Fruit fly (Drosophila melanogaster): ENCODE measurements around the gene CG31370.

The CG31370 gene

DNA sequence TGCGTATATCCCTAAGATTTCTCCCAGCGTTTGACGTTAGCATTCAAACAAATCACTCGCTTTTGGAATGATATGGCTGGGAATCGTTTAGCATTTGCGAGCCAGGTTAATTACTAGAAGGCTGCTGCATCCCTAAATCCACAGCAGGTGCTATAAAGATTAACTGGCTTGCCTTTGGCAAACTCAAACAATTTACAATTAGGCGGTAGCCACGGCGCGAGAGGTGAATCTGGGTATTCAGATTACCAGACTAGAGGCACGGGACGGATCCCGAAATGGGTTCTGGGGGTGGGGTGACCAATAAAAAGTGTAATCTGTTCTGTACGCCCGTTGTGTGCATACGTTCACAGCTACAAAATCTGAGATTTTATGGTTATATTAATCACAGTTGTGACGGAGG lies 21.1 kb upstream of the CG31370 start, which contains the start of gene CG11892 (continued):
- TF ChIP-seq CrebB (tag; optimal IDR thresholded peaks at IDR 0.05) (peak; percentile 66), CG10959 (GFP tag; IDR thresholded peaks at IDR 0.05) (no peak), CG8290 (GFP tag; optimal IDR thresholded peaks at IDR 0.05) (no peak), CG8290 (tag; optimal IDR thresholded peaks at IDR 0.05) (peak in 1 of 2 experiments; percentile 93), CG17359 (tag; optimal IDR thresholded peaks at IDR 0.05) (peak; percentile 60), CG12391 (tag; optimal IDR thresholded peaks at IDR 0.05) (no peak), gem (tag; optimal IDR thresholded peaks at IDR 0.05) (peak; percentile 53), dmrt11E (tag; optimal IDR thresholded peaks at IDR 0.05) (no peak), CG13123 (GFP tag; optimal IDR thresholded peaks at IDR 0.05) (no peak), Fer3 (tag; optimal IDR thresholded peaks at IDR 0.05) (peak; percentile 56), Hand (GFP tag; optimal IDR thresholded peaks at IDR 0.05) (peak; percentile 12), CG8944 (GFP tag; optimal IDR thresholded peaks at IDR 0.05) (no peak), CG12769 (tag; optimal IDR thresholded peaks at IDR 0.05) (peak; percentile 87), stc (GFP tag; IDR thresholded peaks at IDR 0.05) (no peak), CG9437 (GFP tag; optimal IDR thresholded peaks at IDR 0.05) (no peak), Kr (GFP tag; optimal IDR thresholded peaks at IDR 0.05) (no peak), CG2120 (GFP tag; optimal IDR thresholded peaks at IDR 0.05) (peak; percentile 44), luna (GFP tag; optimal IDR thresholded peaks at IDR 0.05) (no peak), unc-4 (GFP tag; IDR thresholded peaks at IDR 0.05; ENCODE audit: partially characterized antibody) (no peak), CG13424 (tag; optimal IDR thresholded peaks at IDR 0.05) (peak; percentile 52), Atf6 (GFP tag; IDR thresholded peaks at IDR 0.05) (peak; percentile 21; the same call in 1 of the 2 replicates), CG14014 (GFP tag; IDR thresholded peaks at IDR 0.05) (peak; percentile 27; the same call in 1 of the 2 replicates), CG12219 (GFP tag; optimal IDR thresholded peaks at IDR 0.05) (no peak), CG17385 (GFP tag; optimal IDR thresholded peaks at IDR 0.05) (peak; percentile 44), pho (GFP tag; optimal IDR thresholded peaks at IDR 0.05) (no peak), CG7987 (GFP tag; optimal IDR thresholded peaks at IDR 0.05) (peak; percentile 80), sd (tag; optimal IDR thresholded peaks at IDR 0.05) (peak; percentile 31), CG11085 (GFP tag; IDR thresholded peaks at IDR 0.05) (no peak), salm (tag; optimal IDR thresholded peaks at IDR 0.05) (peak; percentile 16), CG34376 (GFP tag; optimal IDR thresholded peaks at IDR 0.05) (peak; percentile 17), CG8359 (GFP tag; optimal IDR thresholded peaks at IDR 0.05; ENCODE audit: borderline replicate concordance) (peak; percentile 6), CG31365 (tag; optimal IDR thresholded peaks at IDR 0.05) (no peak), psq (GFP tag; optimal IDR thresholded peaks at IDR 0.05) (no peak), CG9609 (GFP tag; optimal IDR thresholded peaks at IDR 0.05) (no peak), pan (optimal IDR thresholded peaks at IDR 0.05) (no peak), pan (GFP tag; optimal IDR thresholded peaks at IDR 0.05 in 1 of 2, IDR thresholded peaks at IDR 0.05 in 1 of 2) (no peak), HHEX (GFP tag; optimal IDR thresholded peaks at IDR 0.05) (peak; percentile 64), Hey (tag; optimal IDR thresholded peaks at IDR 0.05) (peak; percentile 53), ase (GFP tag; IDR thresholded peaks at IDR 0.05) (no peak), CG8281 (tag; optimal IDR thresholded peaks at IDR 0.05) (peak; percentile 19), eyg (GFP tag; optimal IDR thresholded peaks at IDR 0.05) (no peak), Blimp-1 (GFP tag; optimal IDR thresholded peaks at IDR 0.05) (no peak), Six4 (GFP tag; optimal IDR thresholded peaks at IDR 0.05) (no peak), Hsf (GFP tag; optimal IDR thresholded peaks at IDR 0.05) (no peak), CG18599 (GFP tag; optimal IDR thresholded peaks at IDR 0.05) (peak; percentile 75), CG17568 (GFP tag; optimal IDR thresholded peaks at IDR 0.05) (peak; percentile 49), ash1 (GFP tag; optimal IDR thresholded peaks at IDR 0.05) (peak; percentile 45), C15 (GFP tag; IDR thresholded peaks at IDR 0.05) (0 out of 3 replicates have a peak, but pooled peaks have one; percentile 32), CG4328 (GFP tag; optimal IDR thresholded peaks at IDR 0.05) (peak; percentile 4), CG31224 (GFP tag; IDR thresholded peaks at IDR 0.05) (no peak), Sry-β (GFP tag; optimal IDR thresholded peaks at IDR 0.05) (no peak)

Measured in whole organism, embryonic.